Fruit fly (Drosophila melanogaster) whole organism, wandering third instar larva: ENCODE data around the gene CG34291.
A peak's percentile ranks its signal among the peaks of the same experiment; 100 is the strongest.

Experiments used
- Abd-B ChIP-seq: fragments of >200 bp; optimal IDR thresholded peaks from 2 replicates; lab custom pipeline; 2017; ENCODE audit warnings: missing biosample characterization, missing genetic modification characterization
- Jra ChIP-seq: sonication (Bioruptor generic); optimal IDR thresholded peaks from 2 replicates; lab custom pipeline; 2016; ENCODE audit warnings: missing biosample characterization, missing genetic modification characterization
- Vsx2 ChIP-seq: fragments of 200-300, 225-300 bp; sonication (Bioruptor generic); optimal IDR thresholded peaks from 2 replicates; lab custom pipeline; 2018; ENCODE audit warnings: missing biosample characterization, missing genetic modification characterization; ENCODE audit not compliant: partially characterized antibody
- br ChIP-seq: fragments of 200-800 bp; sonication (Bioruptor generic); optimal IDR thresholded peaks from 2 replicates; lab custom pipeline; 2016; ENCODE audit warnings: missing biosample characterization, missing genetic modification characterization
- brk ChIP-seq: fragments of 200-800 bp; sonication (Bioruptor generic); optimal IDR thresholded peaks from 2 replicates; lab custom pipeline; 2016; ENCODE audit warnings: missing biosample characterization, mild to moderate bottlenecking, missing genetic modification characterization
- dl ChIP-seq, 2 experiments: fragments of 175-275, 200-275 bp in 1 of 2; fragments of 200-275 bp in 1 of 2; sonication (Bioruptor generic); optimal IDR thresholded peaks; lab custom pipeline; 2018; ENCODE audit warnings: mild to moderate bottlenecking in 2 of 2, missing biosample characterization in 2 of 2, missing genetic modification characterization in 2 of 2, moderate library complexity in 2 of 2; ENCODE audit not compliant: partially characterized antibody in 2 of 2, insufficient read depth in 1 of 2
- fru ChIP-seq: fragments of 200-800 bp; sonication (Bioruptor generic); optimal IDR thresholded peaks from 3 replicates; lab custom pipeline; 2016; ENCODE audit warnings: missing biosample characterization, mild to moderate bottlenecking, missing genetic modification characterization
- h ChIP-seq: fragments of 200-800 bp; sonication (Bioruptor generic); optimal IDR thresholded peaks from 3 replicates; lab custom pipeline; 2016; ENCODE audit warnings: missing biosample characterization, mild to moderate bottlenecking, missing genetic modification characterization
- rgr ChIP-seq: fragments of 200-800 bp; sonication (Bioruptor generic); optimal IDR thresholded peaks from 3 replicates; lab custom pipeline; 2016; ENCODE audit warnings: missing biosample characterization, mild to moderate bottlenecking, missing genetic modification characterization
- usp ChIP-seq: fragments of >200 bp; optimal IDR thresholded peaks from 2 replicates; lab custom pipeline; 2017; ENCODE audit warnings: missing biosample characterization, missing genetic modification characterization

DNA sequence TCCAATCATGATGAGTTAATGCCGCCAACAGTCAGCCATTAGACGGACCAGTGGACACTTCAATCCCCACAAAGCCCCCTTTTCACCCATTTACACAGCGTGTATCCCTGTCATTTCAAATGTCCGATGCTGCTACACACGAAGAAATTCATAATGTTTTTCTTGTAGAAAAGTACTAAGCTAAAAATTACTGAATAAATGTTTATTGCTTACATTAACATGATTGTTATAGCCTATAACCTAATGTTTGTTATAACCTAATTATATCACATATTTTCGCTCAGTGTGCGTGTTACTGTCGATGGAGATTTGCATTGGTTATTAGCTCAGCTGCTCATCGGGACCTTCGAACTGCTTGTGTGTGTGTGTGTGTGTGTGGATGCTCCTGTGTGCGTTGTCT lies 11.0 kb upstream of the CG34291 start:
- TF ChIP-seq br (GFP tag; lab: Kevin White, UChicago) = peak; percentile 29
- TF ChIP-seq Abd-B = no peak
- TF ChIP-seq h (GFP tag; lab: Kevin White, UChicago) = peak; percentile 68
- TF ChIP-seq usp (GFP tag; lab: Kevin White, UChicago) = no peak
- peak; percentile 45 for TF ChIP-seq brk (GFP tag; lab: Kevin White, UChicago)
- peak; percentile 61 for TF ChIP-seq rgr (GFP tag; lab: Kevin White, UChicago)
- TF ChIP-seq Jra (GFP tag; lab: Kevin White, UChicago) = no peak
- no peak for TF ChIP-seq dl (GFP tag; optimal IDR thresholded peaks at IDR 0.05; lab: Kevin White, UChicago; ENCODE audit: insufficient read depth in 1 of 2, partially characterized antibody in 2 of 2)
- no peak for TF ChIP-seq Vsx2 (GFP tag; lab: Kevin White, UChicago)
- peak; percentile 70 for TF ChIP-seq fru (GFP tag; lab: Kevin White, UChicago)
